Worm (Caenorhabditis elegans) whole organism, L1 larva: Measurements from ENCODE around the gene C27D6.3.

Experiments used
- blmp-1 ChIP-seq: fragments of 150-350 bp; optimal IDR thresholded peaks from 2 replicates; lab custom pipeline; 2014; ENCODE audit warnings: missing biosample characterization, missing genetic modification characterization
- fkh-10 ChIP-seq: sonication (generic microtip); optimal IDR thresholded peaks from 2 replicates; lab custom pipeline; 2017; ENCODE audit warnings: missing biosample characterization, missing genetic modification reagents, missing genetic modification characterization
- grh-1 ChIP-seq: fragments of 200-800 bp; sonication (Bioruptor generic); IDR thresholded peaks from 2 replicates; pipeline ENCODE4 v1.3.6; 2022; ENCODE audit warnings: missing genetic modification reagents, missing genetic modification characterization, missing compliant biosample characterization
- jun-1 ChIP-seq: fragments of 150-350 bp; optimal IDR thresholded peaks from 2 replicates; lab custom pipeline; 2014; ENCODE audit warnings: missing biosample characterization, missing genetic modification reagents, missing genetic modification characterization
- lin-13 ChIP-seq: fragments of 150-350 bp; optimal IDR thresholded peaks from 2 replicates; lab custom pipeline; 2014; ENCODE audit warnings: missing biosample characterization, missing genetic modification reagents, missing genetic modification characterization
- lin-14 ChIP-seq: fragments of 200-800 bp; sonication (Bioruptor generic); optimal IDR thresholded peaks from 2 replicates; lab custom pipeline; 2018; ENCODE audit warnings: mild to moderate bottlenecking, missing genetic modification characterization, moderate library complexity, missing compliant biosample characterization
- lin-39 ChIP-seq: fragments of 150-350 bp; optimal IDR thresholded peaks from 2 replicates; lab custom pipeline; 2014; ENCODE audit warnings: missing biosample characterization, missing genetic modification reagents, missing genetic modification characterization
- nhr-11 ChIP-seq: fragments of 150-350 bp; optimal IDR thresholded peaks from 2 replicates; lab custom pipeline; 2014; ENCODE audit warnings: missing biosample characterization, missing genetic modification characterization
- nhr-84 ChIP-seq: sonication (generic microtip); optimal IDR thresholded peaks from 2 replicates; lab custom pipeline; 2017; ENCODE audit warnings: missing biosample characterization, missing genetic modification characterization
- nhr-90 ChIP-seq: sonication (generic microtip); optimal IDR thresholded peaks from 2 replicates; lab custom pipeline; 2016; ENCODE audit warnings: mild to moderate bottlenecking, missing genetic modification characterization, missing compliant biosample characterization; ENCODE audit not compliant: poor library complexity
- sptf-1 ChIP-seq: fragments of 150-350 bp; optimal IDR thresholded peaks from 2 replicates; lab custom pipeline; 2014; ENCODE audit warnings: missing biosample characterization, missing genetic modification characterization
- ztf-4 ChIP-seq: fragments of 150-350 bp; optimal IDR thresholded peaks from 2 replicates; lab custom pipeline; 2014; ENCODE audit warnings: missing biosample characterization, missing genetic modification characterization

DNA sequence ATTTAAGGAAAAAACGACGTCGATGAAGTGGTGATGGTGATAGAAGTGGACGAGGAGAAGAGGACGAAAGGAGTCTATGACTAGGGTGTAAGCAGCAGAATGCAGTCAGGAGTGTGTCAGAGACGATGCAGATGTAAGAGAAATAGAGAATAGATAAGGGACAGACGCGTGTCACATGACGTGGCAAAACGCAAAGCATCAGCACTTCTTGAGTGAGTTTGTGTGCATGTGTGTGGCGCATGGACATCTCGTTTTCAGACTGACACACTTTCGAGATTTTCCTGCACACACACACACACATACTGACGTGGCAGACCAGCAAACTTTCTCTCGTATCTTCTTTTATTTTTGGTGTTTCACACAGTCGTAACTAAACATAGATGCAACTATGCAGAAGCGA lies 8.2 kb upstream of the C27D6.3 start:
- TF ChIP-seq lin-13, result peak; percentile 38
- peak; percentile 53 for TF ChIP-seq jun-1
- no peak for TF ChIP-seq blmp-1
- peak; percentile 71 for TF ChIP-seq ztf-4 (tag; lab: Kevin White, UChicago)
- TF ChIP-seq lin-14 (GFP tag; lab: Kevin White, UChicago), result peak; percentile 82
- no peak for TF ChIP-seq lin-39 (tag; lab: Kevin White, UChicago)
- peak; percentile 45 for TF ChIP-seq nhr-90 (tag; lab: Kevin White, UChicago)
- no peak for TF ChIP-seq nhr-84 (tag; lab: Kevin White, UChicago)
- TF ChIP-seq sptf-1, result no peak
- TF ChIP-seq nhr-11, result no peak
- TF ChIP-seq fkh-10 (GFP tag; lab: Kevin White, UChicago), result no peak
- no peak for TF ChIP-seq grh-1 (GFP tag; lab: Robert Waterston, UW)
